Fruit fly (Drosophila melanogaster) whole organism, embryonic: ENCODE results near the gene CRAT.

Experiments
- ATbp ChIP-seq: fragments of 200-800 bp; sonication (Bioruptor generic); optimal IDR thresholded peaks from 2 replicates; lab custom pipeline; 2017; ENCODE audit warnings: missing biosample characterization, mild to moderate bottlenecking, missing genetic modification characterization, missing genetic modification reagents
- CG1024 ChIP-seq: fragments of 200-800 bp; sonication (Bioruptor generic); IDR thresholded peaks from 2 replicates; pipeline ENCODE4 v1.3.6; 2022; ENCODE audit warnings: missing biosample characterization, missing genetic modification characterization
- CG10267 ChIP-seq: fragments of 200-800 bp; sonication (Bioruptor generic); optimal IDR thresholded peaks from 2 replicates; lab custom pipeline; 2018; ENCODE audit warnings: missing biosample characterization, mild to moderate bottlenecking, missing genetic modification characterization, moderate library complexity
- CG10462 ChIP-seq: fragments of 200-800 bp; sonication (Bioruptor generic); optimal IDR thresholded peaks from 2 replicates; lab custom pipeline; 2016; ENCODE audit warnings: missing biosample characterization, missing genetic modification characterization
- CG11456 ChIP-seq: fragments of 200-800 bp; sonication (Bioruptor generic); IDR thresholded peaks from 3 replicates; pipeline ENCODE4 v1.3.6; 2022; ENCODE audit warnings: missing biosample characterization, missing genetic modification characterization
- CG11696 ChIP-seq: fragments of 200-800 bp; sonication (Bioruptor generic); IDR thresholded peaks from 2 replicates; pipeline ENCODE4 v1.3.6; 2022; ENCODE audit warnings: missing biosample characterization, missing genetic modification characterization
- CG12219 ChIP-seq: fragments of 200-800 bp; sonication (Bioruptor generic); optimal IDR thresholded peaks from 3 replicates; lab custom pipeline; 2018; ENCODE audit warnings: missing biosample characterization, mild to moderate bottlenecking, missing genetic modification characterization
- CG12236 ChIP-seq: fragments of 200-800 bp; sonication (Bioruptor generic); optimal IDR thresholded peaks from 2 replicates; lab custom pipeline; 2016; ENCODE audit warnings: missing biosample characterization, missing genetic modification characterization
- CG12744 ChIP-seq: fragments of 200-800 bp; sonication (Bioruptor generic); optimal IDR thresholded peaks from 2 replicates; lab custom pipeline; 2016; ENCODE audit warnings: missing biosample characterization, missing genetic modification characterization
- CG13894 ChIP-seq: fragments of 200-800 bp; sonication (Bioruptor generic); optimal IDR thresholded peaks from 3 replicates; lab custom pipeline; 2018; ENCODE audit warnings: missing biosample characterization, mild to moderate bottlenecking, missing genetic modification characterization, moderate library complexity
- CG15269 ChIP-seq: fragments of 200-800 bp; sonication (Bioruptor generic); optimal IDR thresholded peaks from 2 replicates; lab custom pipeline; 2018; ENCODE audit warnings: missing biosample characterization, mild to moderate bottlenecking, missing genetic modification characterization, moderate library complexity
- CG18262 ChIP-seq: fragments of 200-800 bp; optimal IDR thresholded peaks from 3 replicates; lab custom pipeline; 2019; ENCODE audit warnings: missing biosample characterization, mild to moderate bottlenecking, missing genetic modification characterization, moderate library complexity
- CG3281 ChIP-seq: fragments of 200-800 bp; sonication (Bioruptor generic); optimal IDR thresholded peaks from 3 replicates; lab custom pipeline; 2017; ENCODE audit warnings: missing biosample characterization, mild to moderate bottlenecking, missing genetic modification characterization
- CG33557 ChIP-seq: fragments of 200-800 bp; sonication (Bioruptor generic); optimal IDR thresholded peaks from 2 replicates; lab custom pipeline; 2019; ENCODE audit warnings: missing biosample characterization, mild to moderate bottlenecking, missing genetic modification characterization, moderate library complexity
- CG34422 ChIP-seq: fragments of 200-800 bp; sonication (Bioruptor generic); IDR thresholded peaks from 3 replicates; pipeline ENCODE4 v1.3.6; 2022; ENCODE audit warnings: missing biosample characterization, missing genetic modification characterization
- CG4282 ChIP-seq: fragments of 200-800 bp; sonication (Bioruptor generic); optimal IDR thresholded peaks from 2 replicates; lab custom pipeline; 2016; ENCODE audit warnings: missing biosample characterization, missing genetic modification characterization
- CG4820 ChIP-seq: fragments of 200-800 bp; sonication (Bioruptor generic); optimal IDR thresholded peaks from 3 replicates; lab custom pipeline; 2016; ENCODE audit warnings: missing biosample characterization, missing genetic modification characterization
- CG6765 ChIP-seq: fragments of 200-800 bp; sonication (Bioruptor generic); optimal IDR thresholded peaks from 3 replicates; lab custom pipeline; 2017; ENCODE audit warnings: missing biosample characterization, mild to moderate bottlenecking, missing genetic modification characterization
- CG7357 ChIP-seq: fragments of 200-800 bp; sonication (Bioruptor generic); IDR thresholded peaks from 3 replicates; pipeline ENCODE4 v1.3.6; 2022; ENCODE audit warnings: missing biosample characterization, missing genetic modification characterization
- Chrac-16 ChIP-seq: fragments of 200-800 bp; sonication (Bioruptor generic); optimal IDR thresholded peaks from 3 replicates; lab custom pipeline; 2016; ENCODE audit warnings: missing biosample characterization, missing genetic modification characterization
- D19A ChIP-seq: fragments of 200-800 bp; optimal IDR thresholded peaks from 3 replicates; lab custom pipeline; 2019; ENCODE audit warnings: missing biosample characterization, mild to moderate bottlenecking, missing genetic modification characterization, moderate library complexity
- Dip3 ChIP-seq: fragments of 200-800 bp; sonication (Bioruptor generic); optimal IDR thresholded peaks from 3 replicates; lab custom pipeline; 2016; ENCODE audit warnings: missing biosample characterization, missing genetic modification characterization
- Dll ChIP-seq: fragments of 200-800 bp; sonication (Bioruptor generic); IDR thresholded peaks from 4 replicates; pipeline ENCODE4 v1.3.6; 2022; ENCODE audit warnings: missing biosample characterization, missing genetic modification characterization; ENCODE audit not compliant: partially characterized antibody
- E2f1 ChIP-seq: fragments of 200-800 bp; sonication (Bioruptor generic); IDR thresholded peaks from 2 replicates; pipeline ENCODE4 v1.3.6; 2022; ENCODE audit warnings: missing biosample characterization, missing genetic modification characterization
- ERR ChIP-seq: fragments of 200-800 bp; sonication (Bioruptor generic); optimal IDR thresholded peaks from 2 replicates; lab custom pipeline; 2016; ENCODE audit warnings: missing biosample characterization, missing genetic modification characterization
- Elba2 ChIP-seq: fragments of 200-800 bp; sonication (Bioruptor generic); optimal IDR thresholded peaks from 3 replicates; lab custom pipeline; 2016; ENCODE audit warnings: missing biosample characterization, missing genetic modification characterization
- Hr51 ChIP-seq, 2 experiments: fragments of 200-800 bp; sonication (Bioruptor generic); optimal IDR thresholded peaks; 2 replicates in 1 of 2; 3 replicates in 1 of 2; lab custom pipeline; 2016 to 2018; ENCODE audit warnings: missing biosample characterization in 2 of 2, missing genetic modification characterization in 2 of 2, mild to moderate bottlenecking in 1 of 2, moderate library complexity in 1 of 2
- Hsf ChIP-seq: fragments of 200-800 bp; sonication (Bioruptor generic); optimal IDR thresholded peaks from 3 replicates; lab custom pipeline; 2016; ENCODE audit warnings: missing biosample characterization, missing genetic modification characterization
- MESR4 ChIP-seq: fragments of 200-800 bp; sonication (Bioruptor generic); optimal IDR thresholded peaks from 2 replicates; lab custom pipeline; 2018; ENCODE audit warnings: missing biosample characterization, mild to moderate bottlenecking, missing genetic modification characterization, moderate library complexity
- NC2β ChIP-seq: fragments of 200-800 bp; sonication (Bioruptor generic); optimal IDR thresholded peaks from 2 replicates; lab custom pipeline; 2016; ENCODE audit warnings: missing biosample characterization, missing genetic modification characterization
- Ravus ChIP-seq: fragments of 200-800 bp; sonication (Bioruptor generic); IDR thresholded peaks from 2 replicates; pipeline ENCODE4 v1.3.6; 2022; ENCODE audit warnings: missing biosample characterization, missing genetic modification characterization
- Sox100B ChIP-seq: fragments of 200-800 bp; sonication (Bioruptor generic); optimal IDR thresholded peaks from 3 replicates; lab custom pipeline; 2018; ENCODE audit warnings: missing biosample characterization, mild to moderate bottlenecking, missing genetic modification characterization
- Stat92E ChIP-seq, 3 experiments: fragments of >200 bp in 2 of 3; fragments of 200-800 bp in 1 of 3; sonication (Bioruptor generic) in 1 of 3; optimal IDR thresholded peaks; 2 replicates each; lab custom pipeline; 2017 to 2019; ENCODE audit warnings: missing biosample characterization in 3 of 3, missing genetic modification characterization in 3 of 3, mild to moderate bottlenecking in 1 of 3, moderate library complexity in 1 of 3
- TFAM ChIP-seq: fragments of 200-800 bp; sonication (Bioruptor generic); optimal IDR thresholded peaks from 2 replicates; lab custom pipeline; 2017; ENCODE audit warnings: missing biosample characterization, missing genetic modification characterization, inconsistent platforms
- Usf ChIP-seq: fragments of 200-800 bp; sonication (Bioruptor generic); optimal IDR thresholded peaks from 2 replicates; lab custom pipeline; 2017; ENCODE audit warnings: missing genotype, missing biosample characterization, missing genetic modification characterization
- az2 ChIP-seq: fragments of 200-800 bp; sonication (Bioruptor generic); optimal IDR thresholded peaks from 3 replicates; lab custom pipeline; 2016; ENCODE audit warnings: missing biosample characterization, missing genetic modification characterization
- bcd ChIP-seq: fragments of 200-800 bp; sonication (Bioruptor generic); optimal IDR thresholded peaks from 2 replicates; lab custom pipeline; 2017; ENCODE audit warnings: missing biosample characterization, mild to moderate bottlenecking, missing genetic modification characterization
- chinmo ChIP-seq: fragments of 200-800 bp; sonication (Bioruptor generic); IDR thresholded peaks from 4 replicates; pipeline ENCODE4 v1.3.6; 2022; ENCODE audit warnings: missing biosample characterization, missing genetic modification characterization; ENCODE audit not compliant: partially characterized antibody
- dati ChIP-seq: fragments of 200-800 bp; sonication (Bioruptor generic); IDR thresholded peaks from 2 replicates; pipeline ENCODE4 v1.3.6; 2022; ENCODE audit warnings: missing biosample characterization, missing genetic modification characterization
- disco-r ChIP-seq: fragments of 200-800 bp; sonication (Bioruptor generic); optimal IDR thresholded peaks from 2 replicates; lab custom pipeline; 2016; ENCODE audit warnings: missing biosample characterization, missing genetic modification characterization
- emc ChIP-seq: fragments of 200-800 bp; sonication (Bioruptor generic); optimal IDR thresholded peaks from 2 replicates; lab custom pipeline; 2016; ENCODE audit warnings: missing biosample characterization, missing genetic modification characterization
- h ChIP-seq: fragments of >200 bp; optimal IDR thresholded peaks from 2 replicates; lab custom pipeline; 2017
- jumu ChIP-seq: fragments of 200-800 bp; sonication (Bioruptor generic); optimal IDR thresholded peaks from 3 replicates; lab custom pipeline; 2016; ENCODE audit warnings: missing biosample characterization, missing genetic modification characterization
- kah ChIP-seq: fragments of 200-800 bp; sonication (Bioruptor generic); optimal IDR thresholded peaks from 2 replicates; lab custom pipeline; 2018; ENCODE audit warnings: missing biosample characterization, mild to moderate bottlenecking, missing genetic modification characterization
- klu ChIP-seq: fragments of 200-800 bp; sonication (Bioruptor generic); IDR thresholded peaks from 2 replicates; pipeline ENCODE4 v1.3.6; 2022; ENCODE audit warnings: missing biosample characterization, missing genetic modification characterization
- pan ChIP-seq, 4 experiments: fragments of >200 bp in 3 of 4; fragments of 200-800 bp in 1 of 4; sonication (Bioruptor generic) in 1 of 4; optimal IDR thresholded peaks in 3 of 4; IDR thresholded peaks in 1 of 4; 2 replicates each; pipeline versions ENCODE4 v1.3.6 to Lab custom; 2017 to 2022; ENCODE audit warnings: missing biosample characterization in 2 of 4, missing genetic modification characterization in 2 of 4, mixed read lengths in 1 of 4
- pfk ChIP-seq: fragments of 200-800 bp; sonication (Bioruptor generic); optimal IDR thresholded peaks from 2 replicates; lab custom pipeline; 2018; ENCODE audit warnings: missing biosample characterization, mild to moderate bottlenecking, missing genetic modification characterization, moderate library complexity
- psq ChIP-seq: fragments of 200-800 bp; sonication (Bioruptor generic); optimal IDR thresholded peaks from 2 replicates; lab custom pipeline; 2017; ENCODE audit warnings: missing biosample characterization, missing genetic modification characterization
- sima ChIP-seq: fragments of 200-800 bp; sonication (Bioruptor generic); optimal IDR thresholded peaks from 2 replicates; lab custom pipeline; 2016; ENCODE audit warnings: missing biosample characterization, missing genetic modification characterization

CRAT gene

DNA sequence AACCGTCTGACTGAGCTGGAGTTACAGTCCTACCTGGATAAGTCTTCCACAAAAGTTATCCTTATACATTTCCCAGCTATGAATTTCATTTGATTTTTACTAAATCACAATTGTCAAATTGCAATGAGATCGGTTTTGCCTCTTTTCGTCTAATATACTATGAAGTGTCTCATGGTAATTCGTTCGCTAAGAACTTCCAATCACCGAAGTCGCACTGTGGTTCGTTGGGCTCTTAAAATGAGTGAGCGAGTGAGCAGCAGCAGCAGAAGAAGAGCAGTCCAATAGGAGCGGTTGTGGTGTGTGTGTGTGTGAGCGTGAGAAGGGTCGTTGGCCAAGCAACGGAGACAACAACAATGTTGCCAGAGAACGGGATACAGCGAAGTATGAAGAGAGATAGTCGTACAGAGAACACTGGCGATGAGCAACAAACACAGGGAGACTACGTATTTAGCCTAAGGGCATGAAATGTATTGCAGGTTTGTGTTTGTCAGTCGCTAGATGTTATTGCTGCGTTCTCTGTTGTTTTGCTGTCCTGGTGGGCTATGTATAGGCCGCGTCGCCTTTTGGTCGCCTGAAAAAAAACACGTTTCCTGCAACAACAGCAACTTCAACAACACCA is 48.2 kb upstream of the CRAT start (continued):
- TF ChIP-seq CG12744 (GFP tag; lab: Kevin White, UChicago) = peak; percentile 76
- TF ChIP-seq CG6765 (GFP tag; lab: Kevin White, UChicago) = peak; percentile 76
- peak; percentile 87 for TF ChIP-seq CG4820
- peak; percentile 72 for TF ChIP-seq CG1024 (GFP tag; lab: Robert Waterston, UW)
- TF ChIP-seq CG7357 (GFP tag; lab: Robert Waterston, UW) = peak; percentile 82
- no peak for TF ChIP-seq h (lab: Kevin White, UChicago)
- peak; percentile 77 for TF ChIP-seq klu
- peak; percentile 76 for TF ChIP-seq CG11696 (GFP tag; lab: Robert Waterston, UW)
- TF ChIP-seq CG11456 (GFP tag; lab: Robert Waterston, UW) = peak; percentile 87
- peak; percentile 45 for TF ChIP-seq sima (GFP tag; lab: Kevin White, UChicago)
- peak; percentile 29 for TF ChIP-seq TFAM
- peak; percentile 52; the same call in 1 of the 4 replicates for TF ChIP-seq Dll (GFP tag; lab: Robert Waterston, UW)
- peak; percentile 32 for TF ChIP-seq pfk (GFP tag; lab: Kevin White, UChicago)
- peak; percentile 86 for TF ChIP-seq CG34422 (GFP tag; lab: Robert Waterston, UW)
- peak; percentile 59 for TF ChIP-seq emc
- TF ChIP-seq Hsf (GFP tag; lab: Kevin White, UChicago) = peak; percentile 93
- peak; percentile 85 for TF ChIP-seq NC2β (GFP tag; lab: Kevin White, UChicago)
- peak; percentile 84 for TF ChIP-seq D19A (tag; lab: Kevin White, UChicago)
- TF ChIP-seq ATbp (GFP tag; lab: Kevin White, UChicago) = peak; percentile 88
- peak; percentile 87 for TF ChIP-seq CG10267
- TF ChIP-seq Stat92E (GFP tag; optimal IDR thresholded peaks at IDR 0.05; lab: Kevin White, UChicago) = peak in 1 of 3 experiments; percentile 87
- peak; percentile 93 for TF ChIP-seq az2 (GFP tag; lab: Kevin White, UChicago)
- TF ChIP-seq bcd (GFP tag; lab: Kevin White, UChicago) = peak; percentile 91
- TF ChIP-seq Hr51 (GFP tag; optimal IDR thresholded peaks at IDR 0.05; lab: Kevin White, UChicago) = peak; percentile 89 to 91
- peak; percentile 92 for TF ChIP-seq CG18262
- TF ChIP-seq ERR = peak; percentile 91
- TF ChIP-seq MESR4 (GFP tag; lab: Kevin White, UChicago) = peak; percentile 40
- TF ChIP-seq pan (optimal IDR thresholded peaks at IDR 0.05; lab: Kevin White, UChicago) = no peak
- peak in 1 of 2 experiments; percentile 95 for TF ChIP-seq pan (GFP tag; optimal IDR thresholded peaks at IDR 0.05 in 1 of 2, IDR thresholded peaks at IDR 0.05 in 1 of 2)
- peak; percentile 94 for TF ChIP-seq jumu (GFP tag; lab: Kevin White, UChicago)
- TF ChIP-seq disco-r (GFP tag; lab: Kevin White, UChicago) = peak; percentile 86
- 0 out of 4 replicates have a peak, but pooled peaks have one; percentile 55 for TF ChIP-seq chinmo (GFP tag; lab: Robert Waterston, UW)
- peak; percentile 74 for TF ChIP-seq Ravus (GFP tag; lab: Robert Waterston, UW)
- TF ChIP-seq CG4282 (GFP tag; lab: Kevin White, UChicago) = peak; percentile 81
- TF ChIP-seq CG15269 = peak; percentile 91
- peak; percentile 87 for TF ChIP-seq CG12236 (GFP tag; lab: Kevin White, UChicago)
- peak; percentile 95 for TF ChIP-seq CG12219 (GFP tag; lab: Kevin White, UChicago)
- peak; percentile 54 for TF ChIP-seq kah (GFP tag; lab: Kevin White, UChicago)
- peak; percentile 86 for TF ChIP-seq CG13894 (tag; lab: Kevin White, UChicago)
- peak; percentile 79 for TF ChIP-seq Sox100B
- TF ChIP-seq CG3281 (GFP tag; lab: Kevin White, UChicago) = peak; percentile 90
- TF ChIP-seq Elba2 (GFP tag; lab: Kevin White, UChicago) = peak; percentile 98
- peak; percentile 41 for TF ChIP-seq psq
- TF ChIP-seq Usf (GFP tag; lab: Kevin White, UChicago) = peak; percentile 83
- peak; percentile 90 for TF ChIP-seq CG10462 (GFP tag; lab: Kevin White, UChicago)
- peak; percentile 90 for TF ChIP-seq Dip3 (GFP tag; lab: Kevin White, UChicago)
- peak; percentile 85 for TF ChIP-seq dati (GFP tag; lab: Robert Waterston, UW)
- TF ChIP-seq E2f1 = peak; percentile 91
- peak; percentile 82 for TF ChIP-seq CG33557 (GFP tag; lab: Kevin White, UChicago)
- peak; percentile 93 for TF ChIP-seq Chrac-16 (GFP tag; lab: Kevin White, UChicago)
